Fruit fly (Drosophila melanogaster) whole organism, embryonic: ENCODE measurements around the gene Lasp.
A peak's percentile ranks its signal among the peaks of the same experiment; 100 is the strongest.

Source experiments
- Atf3 ChIP-seq: fragments of 200-800 bp; sonication (Bioruptor generic); optimal IDR thresholded peaks from 3 replicates; lab custom pipeline; 2016; ENCODE audit warnings: missing biosample characterization, missing genetic modification characterization
- BtbVII ChIP-seq: fragments of 200-800 bp; sonication (Bioruptor generic); optimal IDR thresholded peaks from 3 replicates; lab custom pipeline; 2017; ENCODE audit warnings: missing biosample characterization, mild to moderate bottlenecking, missing genetic modification characterization
- C15 ChIP-seq: fragments of 200-800 bp; sonication (Bioruptor generic); IDR thresholded peaks from 3 replicates; pipeline ENCODE4 v1.3.6; 2022; ENCODE audit warnings: missing biosample characterization, missing genetic modification characterization
- CG11456 ChIP-seq: fragments of 200-800 bp; sonication (Bioruptor generic); IDR thresholded peaks from 3 replicates; pipeline ENCODE4 v1.3.6; 2022; ENCODE audit warnings: missing biosample characterization, missing genetic modification characterization
- CG12744 ChIP-seq: fragments of 200-800 bp; sonication (Bioruptor generic); optimal IDR thresholded peaks from 2 replicates; lab custom pipeline; 2016; ENCODE audit warnings: missing biosample characterization, missing genetic modification characterization
- CG13296 ChIP-seq: fragments of 200-800 bp; sonication (Bioruptor generic); optimal IDR thresholded peaks from 3 replicates; lab custom pipeline; 2018; ENCODE audit warnings: missing biosample characterization, mild to moderate bottlenecking, missing genetic modification characterization
- CG13894 ChIP-seq: fragments of 200-800 bp; sonication (Bioruptor generic); optimal IDR thresholded peaks from 3 replicates; lab custom pipeline; 2018; ENCODE audit warnings: missing biosample characterization, mild to moderate bottlenecking, missing genetic modification characterization, moderate library complexity
- CG15514 ChIP-seq: fragments of 200-800 bp; sonication (Bioruptor generic); optimal IDR thresholded peaks from 3 replicates; lab custom pipeline; 2017; ENCODE audit warnings: missing biosample characterization, missing genetic modification characterization, mild to moderate bottlenecking, moderate library complexity, missing genetic modification reagents
- CG15601 ChIP-seq: fragments of 200-800 bp; sonication (Bioruptor generic); optimal IDR thresholded peaks from 3 replicates; lab custom pipeline; 2019; ENCODE audit warnings: missing biosample characterization, mild to moderate bottlenecking, missing genetic modification characterization, moderate library complexity
- CG17612 ChIP-seq: fragments of 200-800 bp; sonication (Bioruptor generic); IDR thresholded peaks from 2 replicates; pipeline ENCODE4 v1.3.6; 2022; ENCODE audit warnings: missing biosample characterization, missing genetic modification characterization
- CG2120 ChIP-seq: fragments of 200-800 bp; sonication (Bioruptor generic); optimal IDR thresholded peaks from 3 replicates; lab custom pipeline; 2016; ENCODE audit warnings: missing biosample characterization, missing genetic modification characterization
- CG3065 ChIP-seq: fragments of 200-800 bp; sonication (Bioruptor generic); optimal IDR thresholded peaks from 2 replicates; lab custom pipeline; 2016; ENCODE audit warnings: missing biosample characterization, missing genetic modification characterization
- CG3163 ChIP-seq: fragments of 200-800 bp; sonication (Bioruptor generic); optimal IDR thresholded peaks from 3 replicates; lab custom pipeline; 2016; ENCODE audit warnings: missing biosample characterization, missing genetic modification characterization
- CG33557 ChIP-seq: fragments of 200-800 bp; sonication (Bioruptor generic); optimal IDR thresholded peaks from 2 replicates; lab custom pipeline; 2019; ENCODE audit warnings: missing biosample characterization, mild to moderate bottlenecking, missing genetic modification characterization, moderate library complexity
- CG3838 ChIP-seq: fragments of 200-800 bp; sonication (Bioruptor generic); optimal IDR thresholded peaks from 3 replicates; lab custom pipeline; 2016; ENCODE audit warnings: missing biosample characterization, missing genetic modification characterization
- CG4360 ChIP-seq: fragments of 200-800 bp; sonication (Bioruptor generic); IDR thresholded peaks from 2 replicates; pipeline ENCODE4 v1.3.6; 2022; ENCODE audit warnings: missing biosample characterization, missing genetic modification characterization
- CG4424 ChIP-seq: fragments of 200-800 bp; sonication (Bioruptor generic); optimal IDR thresholded peaks from 3 replicates; lab custom pipeline; 2016; ENCODE audit warnings: missing biosample characterization, missing genetic modification characterization
- CG6683 ChIP-seq: fragments of 200-800 bp; sonication (Bioruptor generic); optimal IDR thresholded peaks from 2 replicates; lab custom pipeline; 2017; ENCODE audit warnings: missing biosample characterization, mild to moderate bottlenecking, missing genetic modification characterization, missing genetic modification reagents
- CG9609 ChIP-seq: fragments of 200-800 bp; sonication (Bioruptor generic); optimal IDR thresholded peaks from 3 replicates; lab custom pipeline; 2016; ENCODE audit warnings: missing biosample characterization, missing genetic modification characterization
- CHES-1-like ChIP-seq: fragments of 200-800 bp; sonication (Bioruptor generic); optimal IDR thresholded peaks from 2 replicates; lab custom pipeline; 2016; ENCODE audit warnings: missing biosample characterization, missing genetic modification characterization
- CrebB ChIP-seq: fragments of 200-800 bp; sonication (Bioruptor generic); optimal IDR thresholded peaks from 3 replicates; lab custom pipeline; 2018; ENCODE audit warnings: missing biosample characterization, mild to moderate bottlenecking, missing genetic modification characterization
- D19B ChIP-seq: fragments of 200-800 bp; sonication (Bioruptor generic); optimal IDR thresholded peaks from 2 replicates; lab custom pipeline; 2017; ENCODE audit warnings: missing biosample characterization, mild to moderate bottlenecking, missing genetic modification characterization
- Dref ChIP-seq: fragments of 200-800 bp; sonication (Bioruptor generic); IDR thresholded peaks from 2 replicates; pipeline ENCODE4 v1.3.6; 2022; ENCODE audit warnings: missing biosample characterization, missing genetic modification characterization
- Eip74EF ChIP-seq, 2 experiments: fragments of 200-800 bp in 1 of 2; fragments of >200 bp in 1 of 2; sonication (Bioruptor generic) in 1 of 2; optimal IDR thresholded peaks; 2 replicates each; lab custom pipeline; 2017 to 2019; ENCODE audit warnings: missing biosample characterization in 2 of 2, missing genetic modification characterization in 2 of 2, mild to moderate bottlenecking in 1 of 2, moderate library complexity in 1 of 2
- Gsc ChIP-seq: fragments of 200-800 bp; sonication (Bioruptor generic); IDR thresholded peaks from 2 replicates; pipeline ENCODE4 v1.3.6; 2022; ENCODE audit warnings: missing biosample characterization, missing genetic modification characterization
- H15 ChIP-seq: fragments of 200-800 bp; sonication (Bioruptor generic); IDR thresholded peaks from 3 replicates; pipeline ENCODE4 v1.3.6; 2022; ENCODE audit warnings: missing biosample characterization, missing genetic modification characterization
- HmgD ChIP-seq: fragments of 200-800 bp; sonication (Bioruptor generic); optimal IDR thresholded peaks from 3 replicates; lab custom pipeline; 2016; ENCODE audit warnings: missing biosample characterization, missing genetic modification characterization
- Kr ChIP-seq: fragments of 200-800 bp; sonication (Bioruptor generic); optimal IDR thresholded peaks from 2 replicates; lab custom pipeline; 2017; ENCODE audit warnings: missing biosample characterization, mild to moderate bottlenecking, missing genetic modification characterization
- Lpt ChIP-seq: fragments of >200 bp; optimal IDR thresholded peaks from 2 replicates; lab custom pipeline; 2018; ENCODE audit warnings: missing biosample characterization, missing genetic modification characterization
- Med ChIP-seq: fragments of 200-800 bp; sonication (Bioruptor generic); peaks from one replicate; lab custom pipeline; 2016; ENCODE audit warnings: missing biosample characterization, missing genetic modification characterization, mild to moderate bottlenecking, inconsistent platforms, moderate library complexity
- Rfx ChIP-seq: fragments of 200-800 bp; sonication (Bioruptor generic); IDR thresholded peaks from 2 replicates; pipeline ENCODE4 v1.3.6; 2022; ENCODE audit warnings: missing biosample characterization, missing genetic modification characterization
- Sry-β ChIP-seq: fragments of 200-800 bp; sonication (Bioruptor generic); optimal IDR thresholded peaks from 2 replicates; lab custom pipeline; 2018; ENCODE audit warnings: missing biosample characterization, mild to moderate bottlenecking, missing genetic modification characterization, moderate library complexity
- Stat92E ChIP-seq, 3 experiments: fragments of >200 bp in 2 of 3; fragments of 200-800 bp in 1 of 3; sonication (Bioruptor generic) in 1 of 3; optimal IDR thresholded peaks; 2 replicates each; lab custom pipeline; 2017 to 2019; ENCODE audit warnings: missing biosample characterization in 3 of 3, missing genetic modification characterization in 3 of 3, mild to moderate bottlenecking in 1 of 3, moderate library complexity in 1 of 3
- TFAM ChIP-seq: fragments of 200-800 bp; sonication (Bioruptor generic); optimal IDR thresholded peaks from 2 replicates; lab custom pipeline; 2017; ENCODE audit warnings: missing biosample characterization, missing genetic modification characterization, inconsistent platforms
- bbx ChIP-seq: fragments of 200-800 bp; sonication (Bioruptor generic); IDR thresholded peaks from 2 replicates; pipeline ENCODE4 v1.3.6; 2022; ENCODE audit warnings: missing biosample characterization, missing genetic modification characterization; ENCODE audit not compliant: partially characterized antibody
- cg ChIP-seq: fragments of 200-800 bp; sonication (Bioruptor generic); optimal IDR thresholded peaks from 3 replicates; lab custom pipeline; 2019; ENCODE audit warnings: missing biosample characterization, mild to moderate bottlenecking, missing genetic modification characterization, moderate library complexity
- ci ChIP-seq: fragments of 200-800 bp; sonication (Bioruptor generic); IDR thresholded peaks from 3 replicates; pipeline ENCODE4 v1.3.6; 2022; ENCODE audit warnings: missing biosample characterization, missing genetic modification characterization
- dm ChIP-seq: fragments of 200-800 bp; sonication (Bioruptor generic); optimal IDR thresholded peaks from 3 replicates; lab custom pipeline; 2016; ENCODE audit warnings: missing biosample characterization, missing genetic modification characterization
- exex ChIP-seq: fragments of 200-800 bp; sonication (Bioruptor generic); optimal IDR thresholded peaks from 4 replicates; lab custom pipeline; 2018; ENCODE audit warnings: missing biosample characterization, mild to moderate bottlenecking, missing genetic modification characterization, moderate library complexity
- ftz-f1 ChIP-seq: fragments of 200-800 bp; sonication (Bioruptor generic); optimal IDR thresholded peaks from 2 replicates; lab custom pipeline; 2016; ENCODE audit warnings: missing biosample characterization, missing genetic modification characterization
- gfzf ChIP-seq: fragments of 200-800 bp; sonication (Bioruptor generic); optimal IDR thresholded peaks from 2 replicates; lab custom pipeline; 2016; ENCODE audit warnings: missing biosample characterization, mild to moderate bottlenecking, missing genetic modification characterization, moderate library complexity
- hth ChIP-seq: fragments of >200 bp; optimal IDR thresholded peaks from 2 replicates; lab custom pipeline; 2017; ENCODE audit warnings: inconsistent platforms
- maf-S ChIP-seq: fragments of 200-800 bp; sonication (Bioruptor generic); optimal IDR thresholded peaks from 2 replicates; lab custom pipeline; 2016; ENCODE audit warnings: missing biosample characterization, missing genetic modification characterization
- prd ChIP-seq, 3 experiments: fragments of >200 bp in 2 of 3; fragments of 200-800 bp in 1 of 3; sonication (Bioruptor generic) in 1 of 3; optimal IDR thresholded peaks in 2 of 3; IDR thresholded peaks in 1 of 3; 2 replicates in 2 of 3; 3 replicates in 1 of 3; pipeline versions ENCODE4 v1.3.6 to Lab custom; 2017 to 2022; ENCODE audit warnings: missing biosample characterization in 1 of 3, missing genetic modification characterization in 1 of 3
- sens ChIP-seq: fragments of 200-800 bp; sonication (Bioruptor generic); peaks from one replicate; lab custom pipeline; 2016; ENCODE audit warnings: missing biosample characterization, missing genetic modification characterization
- shn ChIP-seq: fragments of 200-800 bp; sonication (Bioruptor generic); optimal IDR thresholded peaks from 3 replicates; lab custom pipeline; 2016; ENCODE audit warnings: missing biosample characterization, missing genetic modification characterization
- tx ChIP-seq: fragments of 200-800 bp; sonication (Bioruptor generic); optimal IDR thresholded peaks from 2 replicates; lab custom pipeline; 2016; ENCODE audit warnings: missing biosample characterization, missing genetic modification characterization
- vvl ChIP-seq: fragments of 200-800 bp; sonication (Bioruptor generic); IDR thresholded peaks from 2 replicates; pipeline ENCODE4 v1.3.6; 2022; ENCODE audit warnings: missing biosample characterization, missing genetic modification characterization
- zf30C ChIP-seq: fragments of 200-800 bp; sonication (Bioruptor generic); optimal IDR thresholded peaks from 3 replicates; lab custom pipeline; 2018; ENCODE audit warnings: missing biosample characterization, mild to moderate bottlenecking, missing genetic modification characterization
- zfh1 ChIP-seq: fragments of 200-800 bp; sonication (Bioruptor generic); IDR thresholded peaks from 3 replicates; pipeline ENCODE4 v1.3.6; 2022; ENCODE audit warnings: missing biosample characterization, missing genetic modification characterization

Lasp gene

dm6 chr3L:16667663-16668465 lies 43.6 kb downstream of the Lasp start, which contains the start of gene Galphaf (continued):
- peak; percentile 2 for TF ChIP-seq BtbVII (GFP tag; lab: Kevin White, UChicago)
- peak; percentile 99 for TF ChIP-seq exex
- TF ChIP-seq Kr (GFP tag; lab: Kevin White, UChicago): no peak
- no peak for TF ChIP-seq Rfx (GFP tag; lab: Robert Waterston, UW)
- no peak for TF ChIP-seq CG3065
- TF ChIP-seq CG4360: no peak
- TF ChIP-seq CG4424 (GFP tag; lab: Kevin White, UChicago): no peak
- no peak for TF ChIP-seq vvl
- TF ChIP-seq CrebB (tag; lab: Kevin White, UChicago): no peak
- peak; percentile 53 for TF ChIP-seq CG15601
- no peak for TF ChIP-seq TFAM
- TF ChIP-seq CG3163 (GFP tag; lab: Kevin White, UChicago): peak; percentile 89
- no peak for TF ChIP-seq CG13296 (GFP tag; lab: Kevin White, UChicago)
- TF ChIP-seq prd (optimal IDR thresholded peaks at IDR 0.05; lab: Kevin White, UChicago): no peak
- TF ChIP-seq prd (GFP tag; IDR thresholded peaks at IDR 0.05; lab: Robert Waterston, UW): no peak
- TF ChIP-seq ftz-f1: no peak
- TF ChIP-seq CG2120 (GFP tag; lab: Kevin White, UChicago): peak; percentile 14
- no peak for TF ChIP-seq tx (GFP tag; lab: Kevin White, UChicago)
- no peak for TF ChIP-seq dm (GFP tag; lab: Kevin White, UChicago)
- no peak for TF ChIP-seq CG15514 (GFP tag; lab: Kevin White, UChicago)
- TF ChIP-seq D19B: no peak
- TF ChIP-seq Lpt (GFP tag; lab: Kevin White, UChicago): no peak
- no peak for TF ChIP-seq Sry-β (GFP tag; lab: Kevin White, UChicago)
- no peak for TF ChIP-seq Dref (GFP tag; lab: Robert Waterston, UW)
- no peak for TF ChIP-seq zfh1 (GFP tag; lab: Robert Waterston, UW)
- 0 out of 3 replicates have a peak, but pooled peaks have one; percentile 26 for TF ChIP-seq C15 (GFP tag; lab: Robert Waterston, UW)
- peak; percentile 52 for TF ChIP-seq sens (GFP tag; lab: Kevin White, UChicago)
- TF ChIP-seq CG9609 (GFP tag; lab: Kevin White, UChicago): no peak
- no peak for TF ChIP-seq shn
- TF ChIP-seq hth: no peak
- peak; percentile 22 for TF ChIP-seq Med
- no peak for TF ChIP-seq gfzf (GFP tag; lab: Kevin White, UChicago)
- no peak for TF ChIP-seq CG6683 (GFP tag; lab: Kevin White, UChicago)
- TF ChIP-seq CG13894 (tag; lab: Kevin White, UChicago): no peak
- no peak for TF ChIP-seq Stat92E (GFP tag; optimal IDR thresholded peaks at IDR 0.05; lab: Kevin White, UChicago)
- TF ChIP-seq HmgD: no peak
- TF ChIP-seq CG17612 (GFP tag; lab: Robert Waterston, UW): no peak
- TF ChIP-seq Eip74EF (GFP tag; optimal IDR thresholded peaks at IDR 0.05; lab: Kevin White, UChicago): no peak
- TF ChIP-seq maf-S (GFP tag; lab: Kevin White, UChicago): no peak
- TF ChIP-seq H15 (GFP tag; lab: Robert Waterston, UW): no peak
- no peak for TF ChIP-seq CG33557 (GFP tag; lab: Kevin White, UChicago)
- no peak for TF ChIP-seq CHES-1-like (GFP tag; lab: Kevin White, UChicago)
- no peak for TF ChIP-seq CG3838 (GFP tag; lab: Kevin White, UChicago)
- TF ChIP-seq Gsc: no peak
- TF ChIP-seq CG11456: no peak
- no peak for TF ChIP-seq CG12744 (GFP tag; lab: Kevin White, UChicago)
- no peak for TF ChIP-seq Atf3
- TF ChIP-seq bbx (GFP tag; lab: Robert Waterston, UW): no peak
- TF ChIP-seq zf30C (GFP tag; lab: Kevin White, UChicago): no peak
- TF ChIP-seq cg (GFP tag; lab: Kevin White, UChicago): peak; percentile 29
- no peak; the same call in 2 of the 3 replicates for TF ChIP-seq ci (GFP tag; lab: Robert Waterston, UW)
